Fruit fly (Drosophila melanogaster) whole organism, embryonic: ENCODE measurements around the gene Sbp2.

Experiments
- CG10147 ChIP-seq: fragments of 200-800 bp; sonication (Bioruptor generic); optimal IDR thresholded peaks from 2 replicates; lab custom pipeline; 2019; ENCODE audit warnings: missing biosample characterization, mild to moderate bottlenecking, missing genetic modification characterization, moderate library complexity
- Dbx ChIP-seq: fragments of 200-800 bp; sonication (Bioruptor generic); IDR thresholded peaks from 3 replicates; pipeline ENCODE4 v1.3.6; 2022; ENCODE audit warnings: missing biosample characterization, missing genetic modification characterization
- h ChIP-seq: fragments of >200 bp; optimal IDR thresholded peaks from 2 replicates; lab custom pipeline; 2017

dm6 chr3L:8285291-8285690, 18.7 kb upstream of the Sbp2 start:
- TF ChIP-seq CG10147 (GFP tag; lab: Kevin White, UChicago) (no peak), h (lab: Kevin White, UChicago) (no peak), Dbx (GFP tag; lab: Robert Waterston, UW) (no peak)
